Fruit fly (Drosophila melanogaster) whole organism, embryonic: ENCODE data around the gene CG12035.

Experiments used
- Adf1 ChIP-seq: fragments of 200-800 bp; sonication (Bioruptor generic); IDR thresholded peaks from 2 replicates; pipeline ENCODE4 v1.3.6; 2022; ENCODE audit warnings: missing biosample characterization, missing genetic modification characterization
- Atf6 ChIP-seq: fragments of 200-800 bp; sonication (Bioruptor generic); IDR thresholded peaks from 2 replicates; pipeline ENCODE4 v1.3.6; 2022; ENCODE audit warnings: missing biosample characterization, missing genetic modification characterization
- BEAF-32 ChIP-seq: fragments of 200-800 bp; sonication (Bioruptor generic); optimal IDR thresholded peaks from 3 replicates; lab custom pipeline; 2017; ENCODE audit warnings: missing biosample characterization, missing genetic modification characterization, mild to moderate bottlenecking, moderate library complexity, missing genetic modification reagents
- BtbVII ChIP-seq: fragments of 200-800 bp; sonication (Bioruptor generic); optimal IDR thresholded peaks from 3 replicates; lab custom pipeline; 2017; ENCODE audit warnings: missing biosample characterization, mild to moderate bottlenecking, missing genetic modification characterization
- CG10431 ChIP-seq: fragments of 200-800 bp; sonication (Bioruptor generic); optimal IDR thresholded peaks from 3 replicates; lab custom pipeline; 2018; ENCODE audit warnings: missing biosample characterization, mild to moderate bottlenecking, missing genetic modification characterization
- CG10979 ChIP-seq: fragments of 200-800 bp; sonication (Bioruptor generic); optimal IDR thresholded peaks from 2 replicates; lab custom pipeline; 2018; ENCODE audit warnings: missing biosample characterization, mild to moderate bottlenecking, missing genetic modification characterization, moderate library complexity
- CG12659 ChIP-seq: fragments of 200-800 bp; sonication (Bioruptor generic); optimal IDR thresholded peaks from 3 replicates; lab custom pipeline; 2017; ENCODE audit warnings: mild to moderate bottlenecking, missing biosample characterization, missing genetic modification reagents, missing genetic modification characterization
- CG13775 ChIP-seq: fragments of 200-800 bp; sonication (Bioruptor generic); optimal IDR thresholded peaks from 3 replicates; lab custom pipeline; 2017; ENCODE audit warnings: missing biosample characterization, mild to moderate bottlenecking, missing genetic modification characterization
- CG14050 ChIP-seq: fragments of 200-800 bp; sonication (Bioruptor generic); IDR thresholded peaks from 3 replicates; pipeline ENCODE4 v1.3.6; 2022; ENCODE audit warnings: missing biosample characterization, missing genetic modification characterization
- CG14441 ChIP-seq: fragments of 200-800 bp; sonication (Bioruptor generic); IDR thresholded peaks from 2 replicates; pipeline ENCODE4 v1.3.6; 2022; ENCODE audit warnings: missing biosample characterization, missing genetic modification characterization
- CG15514 ChIP-seq: fragments of 200-800 bp; sonication (Bioruptor generic); optimal IDR thresholded peaks from 3 replicates; lab custom pipeline; 2017; ENCODE audit warnings: missing biosample characterization, missing genetic modification characterization, mild to moderate bottlenecking, moderate library complexity, missing genetic modification reagents
- CG15601 ChIP-seq: fragments of 200-800 bp; sonication (Bioruptor generic); optimal IDR thresholded peaks from 3 replicates; lab custom pipeline; 2019; ENCODE audit warnings: missing biosample characterization, mild to moderate bottlenecking, missing genetic modification characterization, moderate library complexity
- CG18262 ChIP-seq: fragments of 200-800 bp; optimal IDR thresholded peaks from 3 replicates; lab custom pipeline; 2019; ENCODE audit warnings: missing biosample characterization, mild to moderate bottlenecking, missing genetic modification characterization, moderate library complexity
- CG2199 ChIP-seq: fragments of 200-800 bp; sonication (Bioruptor generic); IDR thresholded peaks from 3 replicates; pipeline ENCODE4 v1.3.6; 2022; ENCODE audit warnings: missing biosample characterization, missing genetic modification characterization
- CG4617 ChIP-seq: fragments of 200-800 bp; sonication (Bioruptor generic); optimal IDR thresholded peaks from 3 replicates; lab custom pipeline; 2016; ENCODE audit warnings: missing biosample characterization, missing genetic modification characterization, borderline replicate concordance
- CG6791 ChIP-seq: fragments of 200-800 bp; sonication (Bioruptor generic); IDR thresholded peaks from 3 replicates; pipeline ENCODE4 v1.3.6; 2022; ENCODE audit warnings: missing biosample characterization, missing genetic modification characterization; ENCODE audit not compliant: partially characterized antibody
- CG7963 ChIP-seq: fragments of 200-800 bp; sonication (Bioruptor generic); IDR thresholded peaks from 3 replicates; pipeline ENCODE4 v1.3.6; 2022; ENCODE audit warnings: missing biosample characterization, missing genetic modification characterization; ENCODE audit not compliant: partially characterized antibody
- CG8478 ChIP-seq: fragments of >200 bp; optimal IDR thresholded peaks from 2 replicates; lab custom pipeline; 2018
- CG8924 ChIP-seq: fragments of 200-800 bp; optimal IDR thresholded peaks from 3 replicates; lab custom pipeline; 2019; ENCODE audit warnings: missing biosample characterization, mild to moderate bottlenecking, missing genetic modification characterization, moderate library complexity
- CG9609 ChIP-seq: fragments of 200-800 bp; sonication (Bioruptor generic); optimal IDR thresholded peaks from 3 replicates; lab custom pipeline; 2016; ENCODE audit warnings: missing biosample characterization, missing genetic modification characterization
- CG9932 ChIP-seq: fragments of 200-800 bp; sonication (Bioruptor generic); IDR thresholded peaks from 2 replicates; pipeline ENCODE4 v1.3.6; 2022; ENCODE audit warnings: missing biosample characterization, missing genetic modification characterization
- Chrac-16 ChIP-seq: fragments of 200-800 bp; sonication (Bioruptor generic); optimal IDR thresholded peaks from 3 replicates; lab custom pipeline; 2016; ENCODE audit warnings: missing biosample characterization, missing genetic modification characterization
- Dad ChIP-seq: fragments of 200-800 bp; sonication (Bioruptor generic); optimal IDR thresholded peaks from 3 replicates; lab custom pipeline; 2016; ENCODE audit warnings: missing biosample characterization, missing genetic modification characterization
- Dip2 ChIP-seq: fragments of 200-800 bp; sonication (Bioruptor generic); IDR thresholded peaks from 2 replicates; pipeline ENCODE4 v1.3.6; 2022; ENCODE audit warnings: missing biosample characterization, missing genetic modification characterization
- Doc3 ChIP-seq: fragments of 200-800 bp; sonication (Bioruptor generic); IDR thresholded peaks from 3 replicates; pipeline ENCODE4 v1.3.6; 2022; ENCODE audit warnings: missing biosample characterization, missing genetic modification characterization; ENCODE audit not compliant: partially characterized antibody
- Eip74EF ChIP-seq, 2 experiments: fragments of 200-800 bp in 1 of 2; fragments of >200 bp in 1 of 2; sonication (Bioruptor generic) in 1 of 2; optimal IDR thresholded peaks; 2 replicates each; lab custom pipeline; 2017 to 2019; ENCODE audit warnings: missing biosample characterization in 2 of 2, missing genetic modification characterization in 2 of 2, mild to moderate bottlenecking in 1 of 2, moderate library complexity in 1 of 2
- Fer1 ChIP-seq: fragments of 200-800 bp; sonication (Bioruptor generic); optimal IDR thresholded peaks from 2 replicates; lab custom pipeline; 2017; ENCODE audit warnings: missing biosample characterization, mild to moderate bottlenecking, missing genetic modification characterization
- HmgD ChIP-seq: fragments of 200-800 bp; sonication (Bioruptor generic); optimal IDR thresholded peaks from 3 replicates; lab custom pipeline; 2016; ENCODE audit warnings: missing biosample characterization, missing genetic modification characterization
- Hr3 ChIP-seq: fragments of 200-800 bp; sonication (Bioruptor generic); optimal IDR thresholded peaks from 3 replicates; lab custom pipeline; 2016; ENCODE audit warnings: missing biosample characterization, missing genetic modification characterization
- Scr ChIP-seq: fragments of 200-800 bp; sonication (Bioruptor generic); IDR thresholded peaks from 2 replicates; pipeline ENCODE4 v1.3.6; 2022; ENCODE audit warnings: missing biosample characterization, missing genetic modification characterization; ENCODE audit not compliant: partially characterized antibody
- abd-A ChIP-seq: fragments of 200-800 bp; sonication (Bioruptor generic); optimal IDR thresholded peaks from 3 replicates; lab custom pipeline; 2019; ENCODE audit warnings: missing biosample characterization, mild to moderate bottlenecking, missing genetic modification characterization, moderate library complexity
- ap ChIP-seq: fragments of 200-800 bp; sonication (Bioruptor generic); IDR thresholded peaks from 2 replicates; pipeline ENCODE4 v1.3.6; 2022; ENCODE audit warnings: missing biosample characterization, missing genetic modification characterization
- ara ChIP-seq: fragments of 200-800 bp; sonication (Bioruptor generic); IDR thresholded peaks from 2 replicates; pipeline ENCODE4 v1.3.6; 2022; ENCODE audit warnings: missing biosample characterization, missing genetic modification characterization
- bbx ChIP-seq: fragments of 200-800 bp; sonication (Bioruptor generic); IDR thresholded peaks from 2 replicates; pipeline ENCODE4 v1.3.6; 2022; ENCODE audit warnings: missing biosample characterization, missing genetic modification characterization; ENCODE audit not compliant: partially characterized antibody
- btn ChIP-seq: fragments of 200-800 bp; sonication (Bioruptor generic); optimal IDR thresholded peaks from 2 replicates; lab custom pipeline; 2016; ENCODE audit warnings: missing biosample characterization, missing genetic modification characterization
- dati ChIP-seq: fragments of 200-800 bp; sonication (Bioruptor generic); IDR thresholded peaks from 2 replicates; pipeline ENCODE4 v1.3.6; 2022; ENCODE audit warnings: missing biosample characterization, missing genetic modification characterization
- dmrt11E ChIP-seq: fragments of 200-800 bp; sonication (Bioruptor generic); optimal IDR thresholded peaks from 3 replicates; lab custom pipeline; 2018; ENCODE audit warnings: missing biosample characterization, mild to moderate bottlenecking, missing genetic modification characterization, moderate library complexity
- eyg ChIP-seq: fragments of 200-800 bp; sonication (Bioruptor generic); optimal IDR thresholded peaks from 3 replicates; lab custom pipeline; 2016; ENCODE audit warnings: missing biosample characterization, missing genetic modification characterization
- fu2 ChIP-seq: fragments of 200-800 bp; sonication (Bioruptor generic); optimal IDR thresholded peaks from 2 replicates; lab custom pipeline; 2016; ENCODE audit warnings: missing biosample characterization, missing genetic modification characterization
- gcm2 ChIP-seq: fragments of 200-800 bp; sonication (Bioruptor generic); optimal IDR thresholded peaks from 2 replicates; lab custom pipeline; 2016; ENCODE audit warnings: missing biosample characterization, missing genetic modification characterization
- her ChIP-seq: fragments of 200-800 bp; sonication (Bioruptor generic); optimal IDR thresholded peaks from 2 replicates; lab custom pipeline; 2016; ENCODE audit warnings: missing biosample characterization, missing genetic modification characterization
- kah ChIP-seq: fragments of 200-800 bp; sonication (Bioruptor generic); optimal IDR thresholded peaks from 2 replicates; lab custom pipeline; 2018; ENCODE audit warnings: missing biosample characterization, mild to moderate bottlenecking, missing genetic modification characterization
- lmd ChIP-seq: fragments of 200-800 bp; sonication (Bioruptor generic); IDR thresholded peaks from 2 replicates; pipeline ENCODE4 v1.3.6; 2022; ENCODE audit warnings: missing biosample characterization, missing genetic modification characterization
- psq ChIP-seq: fragments of 200-800 bp; sonication (Bioruptor generic); optimal IDR thresholded peaks from 2 replicates; lab custom pipeline; 2017; ENCODE audit warnings: missing biosample characterization, missing genetic modification characterization
- salm ChIP-seq: fragments of 200-800 bp; sonication (Bioruptor generic); optimal IDR thresholded peaks from 2 replicates; lab custom pipeline; 2018; ENCODE audit warnings: missing biosample characterization, mild to moderate bottlenecking, missing genetic modification characterization
- so ChIP-seq: fragments of 200-800 bp; sonication (Bioruptor generic); IDR thresholded peaks from 3 replicates; pipeline ENCODE4 v1.3.6; 2022; ENCODE audit warnings: missing biosample characterization, missing genetic modification characterization
- trem ChIP-seq: fragments of 200-800 bp; optimal IDR thresholded peaks from 3 replicates; lab custom pipeline; 2019; ENCODE audit warnings: missing biosample characterization, mild to moderate bottlenecking, missing genetic modification characterization, moderate library complexity
- vfl ChIP-seq: fragments of 200-800 bp; sonication (Bioruptor generic); optimal IDR thresholded peaks from 2 replicates; lab custom pipeline; 2016; ENCODE audit warnings: missing biosample characterization, missing genetic modification characterization
- vvl ChIP-seq: fragments of 200-800 bp; sonication (Bioruptor generic); IDR thresholded peaks from 2 replicates; pipeline ENCODE4 v1.3.6; 2022; ENCODE audit warnings: missing biosample characterization, missing genetic modification characterization
- zf30C ChIP-seq: fragments of 200-800 bp; sonication (Bioruptor generic); optimal IDR thresholded peaks from 3 replicates; lab custom pipeline; 2018; ENCODE audit warnings: missing biosample characterization, mild to moderate bottlenecking, missing genetic modification characterization
- zfh2 ChIP-seq: fragments of 200-800 bp; sonication (Bioruptor generic); optimal IDR thresholded peaks from 2 replicates; lab custom pipeline; 2016; ENCODE audit warnings: missing biosample characterization, missing genetic modification characterization

The CG12035 gene

DNA sequence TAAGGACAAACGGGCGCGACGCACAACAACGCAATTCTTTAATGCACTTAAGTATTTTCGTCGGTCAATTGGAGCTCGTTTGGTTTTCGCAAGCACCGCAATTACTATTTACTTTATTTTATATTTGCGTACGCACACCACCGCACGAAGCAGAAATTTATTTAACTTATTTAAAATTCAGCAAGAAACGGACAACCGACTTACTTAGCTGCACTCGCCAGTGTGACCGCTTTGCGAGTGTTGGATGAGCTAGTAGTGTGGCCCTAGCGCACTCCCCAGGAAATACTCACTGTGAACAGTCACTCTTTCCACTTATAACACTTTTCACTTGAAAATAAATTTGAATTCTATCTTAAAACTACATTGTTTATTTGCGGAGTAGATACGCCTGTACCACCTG lies 6.7 kb downstream of the CG12035 start, which contains the start of gene drpr (continued):
- TF ChIP-seq BEAF-32 (GFP tag; lab: Kevin White, UChicago): peak; percentile 32
- TF ChIP-seq salm (tag; lab: Kevin White, UChicago): no peak
- peak; percentile 42 for TF ChIP-seq CG18262 (tag; lab: Kevin White, UChicago)
- peak in 1 of 2 experiments; percentile 22 for TF ChIP-seq Eip74EF (GFP tag; optimal IDR thresholded peaks at IDR 0.05; lab: Kevin White, UChicago)
- TF ChIP-seq CG7963 (GFP tag; lab: Robert Waterston, UW): no peak
- TF ChIP-seq psq (GFP tag; lab: Kevin White, UChicago): no peak
- TF ChIP-seq CG12659: peak; percentile 78
- peak; percentile 54 for TF ChIP-seq trem
- peak; percentile 6; the same call in 1 of the 3 replicates for TF ChIP-seq CG6791
- no peak for TF ChIP-seq Hr3 (GFP tag; lab: Kevin White, UChicago)
- TF ChIP-seq Adf1 (GFP tag; lab: Robert Waterston, UW): no peak
- TF ChIP-seq CG15601: peak; percentile 11
- TF ChIP-seq CG10979 (tag; lab: Kevin White, UChicago): peak; percentile 20
- TF ChIP-seq kah (GFP tag; lab: Kevin White, UChicago): peak; percentile 9
- no peak for TF ChIP-seq gcm2 (GFP tag; lab: Kevin White, UChicago)
- no peak for TF ChIP-seq fu2 (GFP tag; lab: Kevin White, UChicago)
- no peak for TF ChIP-seq lmd
- peak; percentile 66 for TF ChIP-seq bbx (GFP tag; lab: Robert Waterston, UW)
- TF ChIP-seq Scr (GFP tag; lab: Robert Waterston, UW): peak; percentile 21; the same call in 1 of the 2 replicates
- no peak for TF ChIP-seq btn (GFP tag; lab: Kevin White, UChicago)
- TF ChIP-seq CG14050 (GFP tag; lab: Robert Waterston, UW): no peak
- no peak for TF ChIP-seq vfl (GFP tag; lab: Kevin White, UChicago)
- peak; percentile 60 for TF ChIP-seq CG4617 (GFP tag; lab: Kevin White, UChicago)
- no peak for TF ChIP-seq dati (GFP tag; lab: Robert Waterston, UW)
- TF ChIP-seq eyg (GFP tag; lab: Kevin White, UChicago): peak; percentile 6
- no peak for TF ChIP-seq Dad
- peak; percentile 43 for TF ChIP-seq BtbVII (GFP tag; lab: Kevin White, UChicago)
- TF ChIP-seq dmrt11E (tag; lab: Kevin White, UChicago): no peak
- TF ChIP-seq Chrac-16 (GFP tag; lab: Kevin White, UChicago): no peak
- TF ChIP-seq HmgD (GFP tag; lab: Kevin White, UChicago): peak; percentile 9
- TF ChIP-seq CG14441 (GFP tag; lab: Robert Waterston, UW): peak; percentile 14; the same call in 1 of the 2 replicates
- 0 out of 2 replicates have a peak, but pooled peaks have one; percentile 16 for TF ChIP-seq CG9932 (GFP tag; lab: Robert Waterston, UW)
- peak; percentile 23 for TF ChIP-seq zf30C
- peak; percentile 78 for TF ChIP-seq CG8924 (tag; lab: Kevin White, UChicago)
- no peak for TF ChIP-seq Dip2 (GFP tag; lab: Robert Waterston, UW)
- TF ChIP-seq CG8478 (lab: Kevin White, UChicago): no peak
- no peak for TF ChIP-seq zfh2
- no peak for TF ChIP-seq Doc3 (GFP tag; lab: Robert Waterston, UW)
- peak; percentile 33 for TF ChIP-seq CG13775 (GFP tag; lab: Kevin White, UChicago)
- no peak for TF ChIP-seq CG9609 (GFP tag; lab: Kevin White, UChicago)
- TF ChIP-seq abd-A (tag; lab: Kevin White, UChicago): peak; percentile 42
- TF ChIP-seq vvl (GFP tag; lab: Robert Waterston, UW): peak; percentile 61
- 0 out of 3 replicates have a peak, but pooled peaks have one; percentile 24 for TF ChIP-seq CG2199 (GFP tag; lab: Robert Waterston, UW)
- no peak for TF ChIP-seq ap (GFP tag; lab: Robert Waterston, UW)
- no peak for TF ChIP-seq Atf6 (GFP tag; lab: Robert Waterston, UW)
- peak; percentile 17 for TF ChIP-seq CG10431 (GFP tag; lab: Kevin White, UChicago)
- TF ChIP-seq Fer1: peak; percentile 57
- TF ChIP-seq so (GFP tag; lab: Robert Waterston, UW): no peak
- TF ChIP-seq CG15514 (GFP tag; lab: Kevin White, UChicago): peak; percentile 82
- TF ChIP-seq ara: no peak
- peak; percentile 10 for TF ChIP-seq her (GFP tag; lab: Kevin White, UChicago)
